Fruit fly (Drosophila melanogaster): ENCODE data around the gene Pex3.

Pex3 gene

dm6 chr3L:15125077-15125652 lies 19.0 kb upstream of the Pex3 start, which contains the start of gene CG16959:
Gene CG16959, minus strand, starts transcription at chr3L:15125321.
- TF ChIP-seq bab1 (GFP tag; optimal IDR thresholded peaks at IDR 0.05), result no peak

dm6 chr3L:15125717-15126116 lies 18.4 kb upstream of the Pex3 start:
- TF ChIP-seq tj (GFP tag; optimal IDR thresholded peaks at IDR 0.05) (no peak), cic (GFP tag; optimal IDR thresholded peaks at IDR 0.05) (no peak), Mnt (GFP tag; optimal IDR thresholded peaks at IDR 0.05) (no peak), pad (GFP tag; optimal IDR thresholded peaks at IDR 0.05) (no peak), Clk (GFP tag; optimal IDR thresholded peaks at IDR 0.05) (no peak), CG33017 (tag; optimal IDR thresholded peaks at IDR 0.05) (no peak), CG11617 (GFP tag; optimal IDR thresholded peaks at IDR 0.05) (no peak), toe (GFP tag; optimal IDR thresholded peaks at IDR 0.05) (no peak), CG12768 (GFP tag; optimal IDR thresholded peaks at IDR 0.05) (no peak), cnc (optimal IDR thresholded peaks at IDR 0.05) (no peak), CG1620 (GFP tag; optimal IDR thresholded peaks at IDR 0.05) (no peak), Crg-1 (GFP tag; optimal IDR thresholded peaks at IDR 0.05) (no peak), ovo (GFP tag; optimal IDR thresholded peaks at IDR 0.05) (no peak), Hr96 (GFP tag; optimal IDR thresholded peaks at IDR 0.05) (no peak), CG5204 (GFP tag; optimal IDR thresholded peaks at IDR 0.05) (no peak), CG7101 (tag; optimal IDR thresholded peaks at IDR 0.05) (no peak)

dm6 chr3L:15131278-15131677 lies 12.9 kb upstream of the Pex3 start, which contains the start of gene CG13457:
Gene CG13457, minus strand, starts transcription at chr3L:15131378.
- TF ChIP-seq CG12768 (GFP tag; optimal IDR thresholded peaks at IDR 0.05), result no peak
- TF ChIP-seq CG14711 (tag; optimal IDR thresholded peaks at IDR 0.05), result no peak
- TF ChIP-seq CG1620 (GFP tag; optimal IDR thresholded peaks at IDR 0.05), result no peak
- no peak for TF ChIP-seq tj (GFP tag; optimal IDR thresholded peaks at IDR 0.05)
- TF ChIP-seq Crg-1 (GFP tag; optimal IDR thresholded peaks at IDR 0.05), result no peak
- TF ChIP-seq kay (GFP tag; ENCODE audit: borderline replicate concordance), result no peak
- no peak for TF ChIP-seq CG33017 (tag; optimal IDR thresholded peaks at IDR 0.05)
- TF ChIP-seq bab1 (GFP tag; optimal IDR thresholded peaks at IDR 0.05), result no peak
- no peak for TF ChIP-seq CG11617 (GFP tag; optimal IDR thresholded peaks at IDR 0.05)
- no peak for TF ChIP-seq Clk (GFP tag; optimal IDR thresholded peaks at IDR 0.05)
- TF ChIP-seq Mnt (GFP tag; optimal IDR thresholded peaks at IDR 0.05), result no peak
- TF ChIP-seq cnc (optimal IDR thresholded peaks at IDR 0.05), result no peak
- TF ChIP-seq toe (GFP tag; optimal IDR thresholded peaks at IDR 0.05), result no peak
- TF ChIP-seq CG7101 (tag; optimal IDR thresholded peaks at IDR 0.05), result no peak
- TF ChIP-seq CG5204 (GFP tag; optimal IDR thresholded peaks at IDR 0.05), result no peak
- TF ChIP-seq Hr96 (GFP tag; optimal IDR thresholded peaks at IDR 0.05), result no peak
- no peak for TF ChIP-seq cic (GFP tag; optimal IDR thresholded peaks at IDR 0.05)
- no peak for TF ChIP-seq CG7045 (GFP tag; optimal IDR thresholded peaks at IDR 0.05)
- no peak for TF ChIP-seq ovo (GFP tag; optimal IDR thresholded peaks at IDR 0.05)
- no peak for TF ChIP-seq pad (GFP tag; optimal IDR thresholded peaks at IDR 0.05)

dm6 chr3L:15136659-15137572 lies 7.2 kb upstream of the Pex3 start, which contains the start of gene CG12316:
Gene CG12316, minus strand, starts transcription at chr3L:15136934.
- TF ChIP-seq tj (GFP tag; optimal IDR thresholded peaks at IDR 0.05) (peak; percentile 60), bab1 (GFP tag; optimal IDR thresholded peaks at IDR 0.05) (peak; percentile 83), CG7045 (GFP tag; optimal IDR thresholded peaks at IDR 0.05) (peak; percentile 88), CG1620 (GFP tag; optimal IDR thresholded peaks at IDR 0.05) (peak; percentile 64), Mnt (GFP tag; optimal IDR thresholded peaks at IDR 0.05) (peak; percentile 86), pad (GFP tag; optimal IDR thresholded peaks at IDR 0.05) (peak; percentile 62), CG12768 (GFP tag; optimal IDR thresholded peaks at IDR 0.05) (peak; percentile 90), Hr96 (GFP tag; optimal IDR thresholded peaks at IDR 0.05) (peak; percentile 95), CG11617 (GFP tag; optimal IDR thresholded peaks at IDR 0.05) (peak; percentile 95), kay (GFP tag; ENCODE audit: borderline replicate concordance) (no peak), CG14711 (tag; optimal IDR thresholded peaks at IDR 0.05) (peak; percentile 67), cnc (optimal IDR thresholded peaks at IDR 0.05) (no peak), CG7101 (tag; optimal IDR thresholded peaks at IDR 0.05) (peak; percentile 89), toe (GFP tag; optimal IDR thresholded peaks at IDR 0.05) (peak; percentile 88), ovo (GFP tag; optimal IDR thresholded peaks at IDR 0.05) (peak; percentile 66), Clk (GFP tag; optimal IDR thresholded peaks at IDR 0.05) (peak; percentile 80), CG5204 (GFP tag; optimal IDR thresholded peaks at IDR 0.05) (peak; percentile 92), cic (GFP tag; optimal IDR thresholded peaks at IDR 0.05) (peak; percentile 40), CG33017 (tag; optimal IDR thresholded peaks at IDR 0.05) (peak; percentile 90), Crg-1 (GFP tag; optimal IDR thresholded peaks at IDR 0.05) (peak; percentile 73)

- TF ChIP-seq Crg-1 (GFP tag; optimal IDR thresholded peaks at IDR 0.05) (no peak), toe (GFP tag; optimal IDR thresholded peaks at IDR 0.05) (no peak), kay (GFP tag; ENCODE audit: borderline replicate concordance) (peak; percentile 86), pad (GFP tag; optimal IDR thresholded peaks at IDR 0.05) (no peak), bab1 (GFP tag; optimal IDR thresholded peaks at IDR 0.05) (no peak)
These were observed 6.4 kb upstream of the Pex3 start for dm6 chr3L:15137790-15138189.
